Worm (Caenorhabditis elegans) whole organism, L3 larva: ENCODE data around the gene ndua-7.

Experiments used
- R02D3.7 ChIP-seq: fragments of 150-350 bp; optimal IDR thresholded peaks from 2 replicates; lab custom pipeline; 2014; ENCODE audit warnings: missing biosample characterization, missing genetic modification characterization
- ZK546.5 ChIP-seq: sonication (generic microtip); optimal IDR thresholded peaks from 2 replicates; lab custom pipeline; 2017; ENCODE audit warnings: missing biosample characterization, missing genetic modification characterization
- aly-2 ChIP-seq: fragments of 150-350 bp; optimal IDR thresholded peaks from 2 replicates; lab custom pipeline; 2014; ENCODE audit warnings: missing biosample characterization, missing genetic modification characterization
- ama-1 ChIP-seq: fragments of 150-350 bp; optimal IDR thresholded peaks from 2 replicates; lab custom pipeline; 2018
- ceh-16 ChIP-seq: sonication (generic microtip); optimal IDR thresholded peaks from 2 replicates; lab custom pipeline; 2017; ENCODE audit warnings: missing biosample characterization, missing genetic modification characterization
- ceh-28 ChIP-seq: fragments of 150-350 bp; optimal IDR thresholded peaks from 2 replicates; lab custom pipeline; 2014; ENCODE audit warnings: missing biosample characterization, missing genetic modification reagents, missing genetic modification characterization
- ceh-82 ChIP-seq: fragments of 150-350 bp; optimal IDR thresholded peaks from 2 replicates; lab custom pipeline; 2014; ENCODE audit warnings: missing biosample characterization, missing genetic modification characterization
- ceh-9 ChIP-seq: sonication (generic microtip); optimal IDR thresholded peaks from 2 replicates; lab custom pipeline; 2018; ENCODE audit warnings: missing biosample characterization, missing genetic modification characterization
- daf-12 ChIP-seq: fragments of 150-350 bp; optimal IDR thresholded peaks from 2 replicates; lab custom pipeline; 2014; ENCODE audit warnings: missing biosample characterization, missing genetic modification reagents, missing genetic modification characterization
- egl-27 ChIP-seq: sonication (generic microtip); optimal IDR thresholded peaks from 4 replicates; lab custom pipeline; 2017; ENCODE audit warnings: missing biosample characterization, missing genetic modification reagents, missing genetic modification characterization
- egl-5 ChIP-seq: fragments of 150-350 bp; optimal IDR thresholded peaks from 2 replicates; lab custom pipeline; 2017; ENCODE audit warnings: missing biosample characterization, missing genetic modification reagents, missing genetic modification characterization, inconsistent platforms
- elt-1 ChIP-seq: fragments of 150-350 bp; optimal IDR thresholded peaks from 2 replicates; lab custom pipeline; 2014; ENCODE audit warnings: missing biosample characterization, missing genetic modification characterization
- elt-2 ChIP-seq: sonication (generic microtip); optimal IDR thresholded peaks from 2 replicates; lab custom pipeline; 2016; ENCODE audit warnings: missing genetic modification reagents, mild to moderate bottlenecking, missing genetic modification characterization, missing compliant biosample characterization
- elt-3 ChIP-seq, 3 experiments: fragments of 150-350 bp in 1 of 3; sonication (generic microtip) in 2 of 3; optimal IDR thresholded peaks; 2 replicates in 2 of 3; 4 replicates in 1 of 3; lab custom pipeline; 2014 to 2017; ENCODE audit warnings: missing biosample characterization in 3 of 3, missing genetic modification characterization in 3 of 3
- eor-1 ChIP-seq, 2 experiments: fragments of 150-350 bp; optimal IDR thresholded peaks; 2 replicates each; lab custom pipeline; 2014 to 2018; ENCODE audit warnings: missing biosample characterization in 2 of 2, missing genetic modification characterization in 2 of 2
- fkh-10 ChIP-seq: sonication (generic microtip); optimal IDR thresholded peaks from 2 replicates; lab custom pipeline; 2017; ENCODE audit warnings: missing biosample characterization, missing genetic modification reagents, missing genetic modification characterization
- fkh-2 ChIP-seq: fragments of 150-350 bp; optimal IDR thresholded peaks from 2 replicates; lab custom pipeline; 2014; ENCODE audit warnings: missing biosample characterization, missing genetic modification reagents, missing genetic modification characterization
- fos-1 ChIP-seq: fragments of 150-350 bp; optimal IDR thresholded peaks from 2 replicates; lab custom pipeline; 2014; ENCODE audit warnings: missing biosample characterization, missing genetic modification characterization
- hmg-11 ChIP-seq: sonication (generic microtip); optimal IDR thresholded peaks from 2 replicates; lab custom pipeline; 2016; ENCODE audit warnings: missing genetic modification characterization, missing compliant biosample characterization
- jun-1 ChIP-seq: fragments of 150-350 bp; optimal IDR thresholded peaks from 2 replicates; lab custom pipeline; 2014; ENCODE audit warnings: missing biosample characterization, missing genetic modification reagents, missing genetic modification characterization
- lin-15B ChIP-seq: fragments of 150-350 bp; optimal IDR thresholded peaks from 2 replicates; lab custom pipeline; 2014; ENCODE audit warnings: missing biosample characterization, missing genetic modification characterization
- lin-39 ChIP-seq: fragments of 150-350 bp; optimal IDR thresholded peaks from 2 replicates; lab custom pipeline; 2018; ENCODE audit warnings: missing biosample characterization, missing genetic modification reagents, missing genetic modification characterization
- lsy-12 ChIP-seq: sonication (generic microtip); optimal IDR thresholded peaks from 2 replicates; lab custom pipeline; 2016; ENCODE audit warnings: mild to moderate bottlenecking, missing genetic modification characterization, missing compliant biosample characterization
- mdl-1 ChIP-seq: fragments of 150-350 bp; optimal IDR thresholded peaks from 2 replicates; lab custom pipeline; 2014; ENCODE audit warnings: missing biosample characterization, missing genetic modification characterization
- mml-1 ChIP-seq: fragments of 150-350 bp; sonication (generic microtip); optimal IDR thresholded peaks from 3 replicates; lab custom pipeline; 2014; ENCODE audit warnings: missing biosample characterization, missing genetic modification characterization
- nfya-1 ChIP-seq: sonication (generic microtip); optimal IDR thresholded peaks from 2 replicates; lab custom pipeline; 2017; ENCODE audit warnings: missing genetic modification characterization, mild to moderate bottlenecking, missing compliant biosample characterization, antibody characterized with exemption, moderate library complexity; ENCODE audit not compliant: insufficient read depth
- nhr-11 ChIP-seq: fragments of 150-350 bp; optimal IDR thresholded peaks from 2 replicates; lab custom pipeline; 2014; ENCODE audit warnings: missing biosample characterization, missing genetic modification characterization
- nhr-12 ChIP-seq: fragments of 150-350 bp; optimal IDR thresholded peaks from 2 replicates; lab custom pipeline; 2014; ENCODE audit warnings: missing biosample characterization, missing genetic modification characterization
- nhr-23 ChIP-seq: fragments of 150-350 bp; optimal IDR thresholded peaks from 2 replicates; lab custom pipeline; 2014; ENCODE audit warnings: missing biosample characterization, missing genetic modification reagents, missing genetic modification characterization
- nhr-237 ChIP-seq: fragments of 150-350 bp; optimal IDR thresholded peaks from 2 replicates; lab custom pipeline; 2014; ENCODE audit warnings: missing biosample characterization, missing genetic modification characterization
- nhr-25 ChIP-seq: sonication (generic microtip); optimal IDR thresholded peaks from 2 replicates; lab custom pipeline; 2017; ENCODE audit warnings: missing biosample characterization, missing genetic modification characterization
- nhr-28 ChIP-seq: fragments of 150-350 bp; optimal IDR thresholded peaks from 2 replicates; lab custom pipeline; 2014; ENCODE audit warnings: missing biosample characterization, missing genetic modification characterization
- nhr-43 ChIP-seq: sonication (generic microtip); optimal IDR thresholded peaks from 2 replicates; lab custom pipeline; 2016; ENCODE audit warnings: mild to moderate bottlenecking, missing genetic modification characterization, missing compliant biosample characterization; ENCODE audit not compliant: poor library complexity, severe bottlenecking
- nhr-67 ChIP-seq: fragments of 150-350 bp; optimal IDR thresholded peaks from 2 replicates; lab custom pipeline; 2014; ENCODE audit warnings: missing biosample characterization, missing genetic modification characterization
- nhr-76 ChIP-seq: fragments of 150-350 bp; sonication (generic microtip); optimal IDR thresholded peaks from 5 replicates; lab custom pipeline; 2014; ENCODE audit warnings: missing biosample characterization, missing genetic modification characterization
- nhr-77 ChIP-seq: fragments of 150-350 bp; optimal IDR thresholded peaks from 2 replicates; lab custom pipeline; 2014; ENCODE audit warnings: missing biosample characterization, missing genetic modification characterization
- pha-4 ChIP-seq: fragments of 150-350 bp; optimal IDR thresholded peaks from 2 replicates; lab custom pipeline; 2014; ENCODE audit warnings: missing biosample characterization, missing genetic modification reagents, missing genetic modification characterization
- pqm-1 ChIP-seq: fragments of 150-350 bp; optimal IDR thresholded peaks from 2 replicates; lab custom pipeline; 2017; ENCODE audit warnings: missing biosample characterization, missing genetic modification characterization, inconsistent platforms
- sea-2 ChIP-seq: fragments of 150-350 bp; sonication (generic microtip); optimal IDR thresholded peaks from 4 replicates; lab custom pipeline; 2014; ENCODE audit warnings: missing biosample characterization, missing genetic modification reagents, missing genetic modification characterization
- skn-1 ChIP-seq: fragments of 150-350 bp; optimal IDR thresholded peaks from 2 replicates; lab custom pipeline; 2014; ENCODE audit warnings: missing biosample characterization, missing genetic modification characterization
- snpc-4 ChIP-seq: fragments of 150-350 bp; optimal IDR thresholded peaks from 2 replicates; lab custom pipeline; 2014; ENCODE audit warnings: missing biosample characterization, missing genetic modification characterization
- tbx-2 ChIP-seq: sonication (generic microtip); optimal IDR thresholded peaks from 2 replicates; lab custom pipeline; 2016; ENCODE audit warnings: mild to moderate bottlenecking, missing genetic modification characterization, missing compliant biosample characterization
- unc-39 ChIP-seq: sonication (generic microtip); optimal IDR thresholded peaks from 4 replicates; lab custom pipeline; 2017; ENCODE audit warnings: missing biosample characterization, missing genetic modification characterization
- unc-62 ChIP-seq: fragments of 150-350 bp; sonication (generic microtip); optimal IDR thresholded peaks from 4 replicates; lab custom pipeline; 2014; ENCODE audit warnings: missing biosample characterization, missing genetic modification reagents, missing genetic modification characterization
- zag-1 ChIP-seq: fragments of 150-350 bp; optimal IDR thresholded peaks from 2 replicates; lab custom pipeline; 2014; ENCODE audit warnings: missing biosample characterization, missing genetic modification characterization
- ztf-11 ChIP-seq: fragments of 150-350 bp; optimal IDR thresholded peaks from 2 replicates; lab custom pipeline; 2014; ENCODE audit warnings: missing biosample characterization, missing genetic modification characterization
- ztf-4 ChIP-seq: fragments of 150-350 bp; optimal IDR thresholded peaks from 2 replicates; lab custom pipeline; 2014; ENCODE audit warnings: missing biosample characterization, missing genetic modification characterization

Gene ndua-7

DNA sequence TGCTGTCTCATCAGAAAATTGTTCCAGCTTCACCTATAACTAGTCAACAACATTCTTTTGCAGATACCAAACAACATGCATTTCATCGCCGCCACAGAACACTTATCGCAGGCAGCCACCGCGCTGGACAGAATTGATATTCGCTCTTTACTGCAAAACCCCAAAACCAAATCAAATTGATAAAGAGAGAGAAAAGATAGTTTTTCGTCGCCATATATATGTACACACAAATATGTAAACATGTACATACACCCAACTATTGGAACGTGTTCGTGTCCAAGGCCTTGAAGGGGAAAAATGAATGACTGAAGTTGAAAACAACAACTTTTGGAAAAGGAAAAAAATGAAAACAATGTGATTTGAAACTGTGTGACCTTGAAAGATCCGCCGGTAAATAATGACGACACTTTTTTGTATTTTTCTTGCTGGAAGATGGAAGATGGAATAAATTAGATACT lies 29.0 kb downstream of the ndua-7 start (continued):
- TF ChIP-seq ceh-16 (tag; lab: Kevin White, UChicago) (no peak), eor-1 (tag; optimal IDR thresholded peaks at IDR 0.05; lab: Kevin White, UChicago) (no peak)

ce11 chrII:13461604-13462375 lies 32.6 kb downstream of the ndua-7 start:
- peak; percentile 97 for TF ChIP-seq elt-2 (tag; lab: Kevin White, UChicago)
- TF ChIP-seq eor-1 (tag; optimal IDR thresholded peaks at IDR 0.05; lab: Kevin White, UChicago) = no peak
- TF ChIP-seq elt-1 (tag; lab: Kevin White, UChicago) = peak; percentile 70
- TF ChIP-seq fos-1 = peak; percentile 2
- TF ChIP-seq zag-1 (tag; lab: Kevin White, UChicago) = no peak
- peak; percentile 19 for TF ChIP-seq pha-4 (tag; lab: Kevin White, UChicago)
- peak; percentile 82 for TF ChIP-seq nhr-23 (tag; lab: Kevin White, UChicago)
- peak; percentile 94 for TF ChIP-seq nhr-43
- peak; percentile 75 for TF ChIP-seq mdl-1 (tag; lab: Kevin White, UChicago)
- peak; percentile 76 for TF ChIP-seq unc-62 (GFP tag; lab: Kevin White, UChicago)
- TF ChIP-seq nfya-1 (tag; lab: Kevin White, UChicago) = peak; percentile 74
- no peak for TF ChIP-seq nhr-237
- peak; percentile 59 for TF ChIP-seq ceh-28
- TF ChIP-seq fkh-2 (tag; lab: Kevin White, UChicago) = no peak
- no peak for TF ChIP-seq nhr-77 (tag; lab: Kevin White, UChicago)
- TF ChIP-seq ceh-16 (tag; lab: Kevin White, UChicago) = no peak
- no peak for TF ChIP-seq daf-12 (tag; lab: Kevin White, UChicago)
- TF ChIP-seq egl-27 = peak; percentile 84
- peak in 2 of 3 experiments; percentile 5 to 89 for TF ChIP-seq elt-3 (tag; optimal IDR thresholded peaks at IDR 0.05; lab: Kevin White, UChicago)
- peak; percentile 88 for TF ChIP-seq mml-1
- peak; percentile 90 for TF ChIP-seq lin-39 (tag; lab: Kevin White, UChicago)
- TF ChIP-seq R02D3.7 (tag; lab: Kevin White, UChicago) = peak; percentile 4
- TF ChIP-seq pqm-1 (tag; lab: Kevin White, UChicago) = peak; percentile 87
- no peak for TF ChIP-seq nhr-67 (tag; lab: Kevin White, UChicago)
- TF ChIP-seq nhr-12 (tag; lab: Kevin White, UChicago) = no peak
- no peak for TF ChIP-seq fkh-10 (GFP tag; lab: Kevin White, UChicago)
- peak; percentile 86 for TF ChIP-seq jun-1
- TF ChIP-seq ZK546.5 (tag; lab: Kevin White, UChicago) = no peak
- peak; percentile 7 for TF ChIP-seq hmg-11 (tag; lab: Kevin White, UChicago)
- peak; percentile 97 for TF ChIP-seq ama-1 (lab: Kevin White, UChicago)
- no peak for TF ChIP-seq egl-5
- peak; percentile 22 for TF ChIP-seq lin-15B (tag; lab: Kevin White, UChicago)
- no peak for TF ChIP-seq sea-2 (GFP tag; lab: Kevin White, UChicago)
- TF ChIP-seq ceh-9 = no peak
- peak; percentile 32 for TF ChIP-seq lsy-12 (tag; lab: Kevin White, UChicago)
- TF ChIP-seq ceh-82 (tag; lab: Kevin White, UChicago) = no peak
- TF ChIP-seq nhr-11 = peak; percentile 58
- peak; percentile 61 for TF ChIP-seq snpc-4 (tag; lab: Kevin White, UChicago)
- no peak for TF ChIP-seq ztf-11 (tag; lab: Kevin White, UChicago)
- TF ChIP-seq aly-2 (tag; lab: Kevin White, UChicago) = no peak
- no peak for TF ChIP-seq unc-39 (tag; lab: Kevin White, UChicago)
- TF ChIP-seq tbx-2 (tag; lab: Kevin White, UChicago) = peak; percentile 37
- no peak for TF ChIP-seq ztf-4 (tag; lab: Kevin White, UChicago)
- TF ChIP-seq nhr-25 = peak; percentile 84
- peak; percentile 81 for TF ChIP-seq skn-1 (tag; lab: Kevin White, UChicago)
- no peak for TF ChIP-seq nhr-28 (tag; lab: Kevin White, UChicago)
- no peak for TF ChIP-seq nhr-76 (tag; lab: Kevin White, UChicago)
